Fruit fly (Drosophila melanogaster) whole organism, embryonic: Measurements from ENCODE around the gene ND-MNLL.

ENCODE experiments used
- Abd-B ChIP-seq: fragments of 200-800 bp; sonication (Bioruptor generic); optimal IDR thresholded peaks from 2 replicates; lab custom pipeline; 2018; ENCODE audit warnings: missing biosample characterization, mild to moderate bottlenecking, missing genetic modification characterization, moderate library complexity
- Aef1 ChIP-seq: fragments of 200-800 bp; sonication (Bioruptor generic); IDR thresholded peaks from 3 replicates; pipeline ENCODE4 v1.3.6; 2022; ENCODE audit warnings: missing biosample characterization, missing genetic modification characterization
- Asciz ChIP-seq: fragments of 200-800 bp; sonication (Bioruptor generic); optimal IDR thresholded peaks from 2 replicates; lab custom pipeline; 2017; ENCODE audit warnings: missing biosample characterization, mild to moderate bottlenecking, missing genetic modification characterization, missing genetic modification reagents
- CG10274 ChIP-seq: fragments of 200-800 bp; sonication (Bioruptor generic); optimal IDR thresholded peaks from 3 replicates; lab custom pipeline; 2017; ENCODE audit warnings: missing biosample characterization, mild to moderate bottlenecking, missing genetic modification characterization
- CG12071 ChIP-seq: fragments of 200-800 bp; sonication (Bioruptor generic); optimal IDR thresholded peaks from 3 replicates; lab custom pipeline; 2018; ENCODE audit warnings: missing biosample characterization, mild to moderate bottlenecking, missing genetic modification characterization
- CG13424 ChIP-seq: fragments of 200-800 bp; sonication (Bioruptor generic); optimal IDR thresholded peaks from 2 replicates; lab custom pipeline; 2019; ENCODE audit warnings: missing biosample characterization, mild to moderate bottlenecking, missing genetic modification characterization, moderate library complexity
- CG13775 ChIP-seq: fragments of 200-800 bp; sonication (Bioruptor generic); optimal IDR thresholded peaks from 3 replicates; lab custom pipeline; 2017; ENCODE audit warnings: missing biosample characterization, mild to moderate bottlenecking, missing genetic modification characterization
- CG13894 ChIP-seq: fragments of 200-800 bp; sonication (Bioruptor generic); optimal IDR thresholded peaks from 3 replicates; lab custom pipeline; 2018; ENCODE audit warnings: missing biosample characterization, mild to moderate bottlenecking, missing genetic modification characterization, moderate library complexity
- CG14014 ChIP-seq: fragments of 200-800 bp; sonication (Bioruptor generic); IDR thresholded peaks from 2 replicates; pipeline ENCODE4 v1.3.6; 2022; ENCODE audit warnings: missing biosample characterization, missing genetic modification characterization
- CG14860 ChIP-seq: fragments of 200-800 bp; sonication (Bioruptor generic); IDR thresholded peaks from 3 replicates; pipeline ENCODE4 v1.3.6; 2022; ENCODE audit warnings: missing biosample characterization, missing genetic modification characterization; ENCODE audit not compliant: partially characterized antibody
- CG1529 ChIP-seq: fragments of 200-800 bp; sonication (Bioruptor generic); optimal IDR thresholded peaks from 3 replicates; lab custom pipeline; 2018; ENCODE audit warnings: missing biosample characterization, missing genetic modification characterization
- CG1603 ChIP-seq: fragments of 200-800 bp; sonication (Bioruptor generic); optimal IDR thresholded peaks from 2 replicates; lab custom pipeline; 2019; ENCODE audit warnings: missing biosample characterization, mild to moderate bottlenecking, missing genetic modification characterization, moderate library complexity
- CG17568 ChIP-seq: fragments of 200-800 bp; sonication (Bioruptor generic); optimal IDR thresholded peaks from 2 replicates; lab custom pipeline; 2018; ENCODE audit warnings: missing biosample characterization, mild to moderate bottlenecking, missing genetic modification characterization, moderate library complexity
- CG1792 ChIP-seq: fragments of 200-800 bp; sonication (Bioruptor generic); optimal IDR thresholded peaks from 2 replicates; lab custom pipeline; 2016; ENCODE audit warnings: missing biosample characterization, missing genetic modification characterization
- CG2875 ChIP-seq: fragments of 200-800 bp; sonication (Bioruptor generic); optimal IDR thresholded peaks from 2 replicates; lab custom pipeline; 2017; ENCODE audit warnings: missing biosample characterization, mild to moderate bottlenecking, missing genetic modification characterization, missing genetic modification reagents
- CG31441 ChIP-seq: fragments of 200-800 bp; sonication (Bioruptor generic); IDR thresholded peaks from 2 replicates; pipeline ENCODE4 v1.3.6; 2022; ENCODE audit warnings: missing biosample characterization, missing genetic modification characterization
- CG34376 ChIP-seq: fragments of 200-800 bp; sonication (Bioruptor generic); optimal IDR thresholded peaks from 2 replicates; lab custom pipeline; 2018; ENCODE audit warnings: missing biosample characterization, mild to moderate bottlenecking, missing genetic modification characterization
- CG3726 ChIP-seq: fragments of 200-800 bp; sonication (Bioruptor generic); IDR thresholded peaks from 3 replicates; pipeline ENCODE4, ENCODE4 v1.3.6; 2022; ENCODE audit warnings: missing biosample characterization, missing genetic modification characterization
- CG4854 ChIP-seq: fragments of 200-800 bp; sonication (Bioruptor generic); optimal IDR thresholded peaks from 2 replicates; lab custom pipeline; 2016; ENCODE audit warnings: missing biosample characterization, missing genetic modification characterization, inconsistent platforms
- CG7839 ChIP-seq: fragments of 200-800 bp; sonication (Bioruptor generic); optimal IDR thresholded peaks from 3 replicates; lab custom pipeline; 2018; ENCODE audit warnings: missing biosample characterization, mild to moderate bottlenecking, missing genetic modification characterization, moderate library complexity
- CG7963 ChIP-seq: fragments of 200-800 bp; sonication (Bioruptor generic); IDR thresholded peaks from 3 replicates; pipeline ENCODE4 v1.3.6; 2022; ENCODE audit warnings: missing biosample characterization, missing genetic modification characterization; ENCODE audit not compliant: partially characterized antibody
- CG9437 ChIP-seq: fragments of 200-800 bp; sonication (Bioruptor generic); optimal IDR thresholded peaks from 2 replicates; lab custom pipeline; 2018; ENCODE audit warnings: missing biosample characterization, mild to moderate bottlenecking, missing genetic modification characterization
- CG9609 ChIP-seq: fragments of 200-800 bp; sonication (Bioruptor generic); optimal IDR thresholded peaks from 3 replicates; lab custom pipeline; 2016; ENCODE audit warnings: missing biosample characterization, missing genetic modification characterization
- Dad ChIP-seq: fragments of 200-800 bp; sonication (Bioruptor generic); optimal IDR thresholded peaks from 3 replicates; lab custom pipeline; 2016; ENCODE audit warnings: missing biosample characterization, missing genetic modification characterization
- E2f1 ChIP-seq: fragments of 200-800 bp; sonication (Bioruptor generic); IDR thresholded peaks from 2 replicates; pipeline ENCODE4 v1.3.6; 2022; ENCODE audit warnings: missing biosample characterization, missing genetic modification characterization
- GATAe ChIP-seq: fragments of 200-800 bp; sonication (Bioruptor generic); conservative IDR thresholded peaks from 2 replicates; pipeline ENCODE4 v1.3.6; 2022; ENCODE audit warnings: missing biosample characterization, missing genetic modification characterization
- NC2α ChIP-seq: fragments of 200-800 bp; sonication (Bioruptor generic); optimal IDR thresholded peaks from 2 replicates; lab custom pipeline; 2016; ENCODE audit warnings: missing biosample characterization, missing genetic modification characterization
- NfI ChIP-seq: fragments of 200-800 bp; sonication (Bioruptor generic); optimal IDR thresholded peaks from 3 replicates; lab custom pipeline; 2018; ENCODE audit warnings: missing biosample characterization, mild to moderate bottlenecking, missing genetic modification characterization, moderate library complexity
- Side ChIP-seq: fragments of 200-800 bp; sonication (Bioruptor generic); optimal IDR thresholded peaks from 2 replicates; lab custom pipeline; 2016; ENCODE audit warnings: missing biosample characterization, missing genetic modification characterization
- caup ChIP-seq: fragments of 200-800 bp; sonication (Bioruptor generic); optimal IDR thresholded peaks from 3 replicates; lab custom pipeline; 2017; ENCODE audit warnings: missing biosample characterization, mild to moderate bottlenecking, missing genetic modification characterization, moderate library complexity; ENCODE audit not compliant: severe bottlenecking
- chn ChIP-seq: fragments of 200-800 bp; sonication (Bioruptor generic); optimal IDR thresholded peaks from 2 replicates; lab custom pipeline; 2016; ENCODE audit warnings: missing biosample characterization, missing genetic modification characterization
- fd3F ChIP-seq: fragments of 200-800 bp; sonication (Bioruptor generic); optimal IDR thresholded peaks from 2 replicates; lab custom pipeline; 2018; ENCODE audit warnings: missing biosample characterization, mild to moderate bottlenecking, missing genetic modification characterization, moderate library complexity
- hb ChIP-seq: fragments of 200-800 bp; sonication (Bioruptor generic); IDR thresholded peaks from 3 replicates; pipeline ENCODE4 v1.3.6; 2022; ENCODE audit warnings: missing biosample characterization, missing genetic modification characterization; ENCODE audit not compliant: partially characterized antibody
- insv ChIP-seq, 2 experiments: fragments of 200-800 bp; sonication (Bioruptor generic); optimal IDR thresholded peaks; 3 replicates each; lab custom pipeline; 2016 to 2018; ENCODE audit warnings: missing biosample characterization in 2 of 2, missing genetic modification characterization in 2 of 2
- lola ChIP-seq, 3 experiments: fragments of >200 bp in 2 of 3; fragments of 200-800 bp in 1 of 3; sonication (Bioruptor generic) in 1 of 3; optimal IDR thresholded peaks; 2 replicates each; lab custom pipeline; 2017 to 2019; ENCODE audit warnings: missing biosample characterization in 3 of 3, missing genetic modification characterization in 3 of 3, mild to moderate bottlenecking in 1 of 3, moderate library complexity in 1 of 3
- mam ChIP-seq: fragments of 200-800 bp; sonication (Bioruptor generic); optimal IDR thresholded peaks from 3 replicates; lab custom pipeline; 2016; ENCODE audit warnings: missing biosample characterization, missing genetic modification characterization
- nmo ChIP-seq: fragments of 200-800 bp; sonication (Bioruptor generic); optimal IDR thresholded peaks from 2 replicates; lab custom pipeline; 2018; ENCODE audit warnings: missing biosample characterization, mild to moderate bottlenecking, missing genetic modification characterization, moderate library complexity
- pros ChIP-seq: fragments of 200-800 bp; sonication (Bioruptor generic); optimal IDR thresholded peaks from 3 replicates; lab custom pipeline; 2019; ENCODE audit warnings: missing biosample characterization, mild to moderate bottlenecking, missing genetic modification characterization, moderate library complexity
- pum ChIP-seq: fragments of 200-800 bp; sonication (Bioruptor generic); optimal IDR thresholded peaks from 2 replicates; lab custom pipeline; 2016; ENCODE audit warnings: missing biosample characterization, missing genetic modification characterization
- salm ChIP-seq: fragments of 200-800 bp; sonication (Bioruptor generic); optimal IDR thresholded peaks from 2 replicates; lab custom pipeline; 2018; ENCODE audit warnings: missing biosample characterization, mild to moderate bottlenecking, missing genetic modification characterization
- sens ChIP-seq: fragments of 200-800 bp; sonication (Bioruptor generic); peaks from one replicate; lab custom pipeline; 2016; ENCODE audit warnings: missing biosample characterization, missing genetic modification characterization
- sna ChIP-seq: fragments of 200-800 bp; sonication (Bioruptor generic); IDR thresholded peaks from 2 replicates; pipeline ENCODE4 v1.3.6; 2022; ENCODE audit warnings: missing biosample characterization, missing genetic modification characterization; ENCODE audit not compliant: partially characterized antibody
- sug ChIP-seq: fragments of 200-800 bp; optimal IDR thresholded peaks from 2 replicates; lab custom pipeline; 2019; ENCODE audit warnings: missing biosample characterization, mild to moderate bottlenecking, missing genetic modification characterization, moderate library complexity
- tio ChIP-seq: fragments of 200-800 bp; sonication (Bioruptor generic); optimal IDR thresholded peaks from 2 replicates; lab custom pipeline; 2017; ENCODE audit warnings: missing biosample characterization, missing genetic modification characterization, inconsistent platforms
- tna ChIP-seq: fragments of 200-800 bp; sonication (Bioruptor generic); IDR thresholded peaks from 2 replicates; pipeline ENCODE4 v1.3.6; 2022; ENCODE audit warnings: missing biosample characterization, missing genetic modification characterization; ENCODE audit not compliant: partially characterized antibody

The ND-MNLL gene

dm6 chrX:7911983-7912630, 18.5 kb upstream of the ND-MNLL start, which contains the start of gene snz (continued):
- TF ChIP-seq CG31441: no peak
- TF ChIP-seq CG3726: no peak
- TF ChIP-seq CG34376 (GFP tag; lab: Kevin White, UChicago): peak; percentile 97
- no peak for TF ChIP-seq Dad (GFP tag; lab: Kevin White, UChicago)
- no peak for TF ChIP-seq Side
- no peak for TF ChIP-seq CG4854
- TF ChIP-seq pum (GFP tag; lab: Kevin White, UChicago): no peak
- TF ChIP-seq CG13775 (GFP tag; lab: Kevin White, UChicago): no peak
- no peak for TF ChIP-seq pros (GFP tag; lab: Kevin White, UChicago)
- peak; percentile 80 for TF ChIP-seq tna
- TF ChIP-seq tio (GFP tag; lab: Kevin White, UChicago): no peak
- TF ChIP-seq NfI (GFP tag; lab: Kevin White, UChicago): no peak
- TF ChIP-seq sens (GFP tag; lab: Kevin White, UChicago): peak; percentile 70
- no peak for TF ChIP-seq CG14014 (GFP tag; lab: Robert Waterston, UW)
- no peak for TF ChIP-seq mam (GFP tag; lab: Kevin White, UChicago)
- peak; percentile 77 for TF ChIP-seq sna (GFP tag; lab: Robert Waterston, UW)
- no peak for TF ChIP-seq CG10274
- TF ChIP-seq E2f1 (GFP tag; lab: Robert Waterston, UW): no peak
- TF ChIP-seq CG13424: no peak
- TF ChIP-seq CG9609 (GFP tag; lab: Kevin White, UChicago): no peak
- peak; percentile 10 for TF ChIP-seq caup (GFP tag; lab: Kevin White, UChicago)
- no peak for TF ChIP-seq chn
- TF ChIP-seq CG1603 (tag; lab: Kevin White, UChicago): no peak
- peak; percentile 54; the same call in 1 of the 2 replicates for TF ChIP-seq GATAe
- TF ChIP-seq CG14860 (GFP tag; lab: Robert Waterston, UW): peak; percentile 77
- no peak for TF ChIP-seq CG1529 (GFP tag; lab: Kevin White, UChicago)
- no peak for TF ChIP-seq Abd-B (GFP tag; lab: Kevin White, UChicago)
- TF ChIP-seq CG7963 (GFP tag; lab: Robert Waterston, UW): peak; percentile 58; the same call in 1 of the 3 replicates
- TF ChIP-seq CG7839 (tag; lab: Kevin White, UChicago): no peak
- no peak for TF ChIP-seq fd3F (GFP tag; lab: Kevin White, UChicago)
- TF ChIP-seq CG2875 (GFP tag; lab: Kevin White, UChicago): no peak
- TF ChIP-seq Asciz (GFP tag; lab: Kevin White, UChicago): no peak
- peak; percentile 75 for TF ChIP-seq hb (GFP tag; lab: Robert Waterston, UW)
- peak; percentile 65 for TF ChIP-seq CG13894 (tag; lab: Kevin White, UChicago)
- TF ChIP-seq lola (GFP tag; optimal IDR thresholded peaks at IDR 0.05; lab: Kevin White, UChicago): no peak
- peak; percentile 77 for TF ChIP-seq sug (tag; lab: Kevin White, UChicago)
- TF ChIP-seq CG17568 (GFP tag; lab: Kevin White, UChicago): no peak
- peak; percentile 1 for TF ChIP-seq nmo (GFP tag; lab: Kevin White, UChicago)
- TF ChIP-seq CG1792 (GFP tag; lab: Kevin White, UChicago): no peak
- TF ChIP-seq Aef1: no peak
- no peak for TF ChIP-seq salm (tag; lab: Kevin White, UChicago)
- no peak for TF ChIP-seq NC2α (GFP tag; lab: Kevin White, UChicago)
- TF ChIP-seq insv (GFP tag; optimal IDR thresholded peaks at IDR 0.05; lab: Kevin White, UChicago): peak in 1 of 2 experiments; percentile 91
- TF ChIP-seq CG12071 (GFP tag; lab: Kevin White, UChicago): no peak
- TF ChIP-seq CG9437 (GFP tag; lab: Kevin White, UChicago): no peak
